Worm (Caenorhabditis elegans): ENCODE data around the gene Y51A2B.5.
"Not testable (repeated sequence)": the region's sequence is repeated elsewhere in the genome, so short reads cannot be mapped to it uniquely, and the experiment has no call there.

Y51A2B.5 gene

ce11 chrV:18434961-18435360 is 45.9 kb downstream of the Y51A2B.5 start, which contains the start of gene ZK262.20:
Gene ZK262.20 (minus strand): TSS chrV:18435061.
- no peak for TF ChIP-seq nhr-237 (tag; optimal IDR thresholded peaks at IDR 0.05)
- no peak for TF ChIP-seq elt-2 (tag; optimal IDR thresholded peaks at IDR 0.05)
- TF ChIP-seq mml-1 (tag; optimal IDR thresholded peaks at IDR 0.05), result no peak
- no peak for TF ChIP-seq elt-1 (tag; optimal IDR thresholded peaks at IDR 0.05)
- TF ChIP-seq ztf-11 (tag; optimal IDR thresholded peaks at IDR 0.05), result no peak
- no peak for TF ChIP-seq nhr-11 (tag; optimal IDR thresholded peaks at IDR 0.05)

- no peak for TF ChIP-seq R02D3.7 (tag; optimal IDR thresholded peaks at IDR 0.05)
- no peak for TF ChIP-seq daf-12 (tag; optimal IDR thresholded peaks at IDR 0.05)
- TF ChIP-seq pqm-1 (tag; optimal IDR thresholded peaks at IDR 0.05), result no peak
- TF ChIP-seq nhr-237 (tag; optimal IDR thresholded peaks at IDR 0.05), result no peak
- TF ChIP-seq ztf-4 (tag; optimal IDR thresholded peaks at IDR 0.05), result no peak
- TF ChIP-seq zag-1 (tag; optimal IDR thresholded peaks at IDR 0.05), result no peak
- no peak for TF ChIP-seq lin-39 (tag; optimal IDR thresholded peaks at IDR 0.05)
- TF ChIP-seq mdl-1 (tag; optimal IDR thresholded peaks at IDR 0.05), result no peak
- no peak for TF ChIP-seq pha-4 (tag; optimal IDR thresholded peaks at IDR 0.05)
- TF ChIP-seq skn-1 (tag; optimal IDR thresholded peaks at IDR 0.05), result no peak
- TF ChIP-seq snpc-4 (tag; optimal IDR thresholded peaks at IDR 0.05), result no peak
- no peak for TF ChIP-seq elt-2 (tag; optimal IDR thresholded peaks at IDR 0.05)
- no peak for TF ChIP-seq hmg-11 (tag; optimal IDR thresholded peaks at IDR 0.05)
- TF ChIP-seq nhr-12 (tag; optimal IDR thresholded peaks at IDR 0.05), result no peak
- TF ChIP-seq elt-3 (tag; optimal IDR thresholded peaks at IDR 0.05), result no peak
- no peak for TF ChIP-seq fkh-2 (tag; optimal IDR thresholded peaks at IDR 0.05)
- TF ChIP-seq tbx-2 (tag; optimal IDR thresholded peaks at IDR 0.05), result no peak
- TF ChIP-seq nhr-25 (tag; optimal IDR thresholded peaks at IDR 0.05), result no peak
These were observed 49.0 kb downstream of the Y51A2B.5 start, which contains the start of gene ZK262.8 for ce11 chrV:18438081-18438480. Gene ZK262.8 (plus strand): TSS chrV:18438381.

ce11 chrV:18439469-18439868 is 50.4 kb downstream of the Y51A2B.5 start, which contains the start of gene ZK262.9:
Gene ZK262.9 (plus strand): TSS chrV:18439769.
- not testable (repeated sequence) for TF ChIP-seq eor-1, nhr-11, aly-2 (tag; optimal IDR thresholded peaks at IDR 0.05)
